Worm (Caenorhabditis elegans) whole organism, L1 larva: ENCODE measurements around the gene try-9.

Source experiments
- C16A3.4 ChIP-seq: fragments of 150-350 bp; optimal IDR thresholded peaks from 2 replicates; lab custom pipeline; 2014; ENCODE audit warnings: missing biosample characterization, missing genetic modification characterization
- Y116A8C.19 ChIP-seq: sonication (generic microtip); optimal IDR thresholded peaks from 2 replicates; lab custom pipeline; 2016; ENCODE audit warnings: missing compliant biosample characterization, missing genetic modification characterization, borderline replicate concordance
- alr-1 ChIP-seq: fragments of 200-800 bp; sonication (Bioruptor generic); optimal IDR thresholded peaks from 2 replicates; lab custom pipeline; 2018; ENCODE audit warnings: borderline replicate concordance, mild to moderate bottlenecking, missing genetic modification characterization, missing compliant biosample characterization
- ceh-63 ChIP-seq: fragments of 200-800 bp; sonication (Bioruptor generic); optimal IDR thresholded peaks from 2 replicates; lab custom pipeline; 2018; ENCODE audit warnings: mild to moderate bottlenecking, missing genetic modification characterization, missing compliant biosample characterization
- ceh-8 ChIP-seq: fragments of 200-800 bp; sonication (Bioruptor generic); optimal IDR thresholded peaks from 2 replicates; lab custom pipeline; 2018; ENCODE audit warnings: mild to moderate bottlenecking, missing genetic modification characterization, moderate library complexity, missing compliant biosample characterization
- ceh-82 ChIP-seq, 3 experiments: fragments of 150-350 bp in 1 of 3; sonication (generic microtip) in 2 of 3; optimal IDR thresholded peaks; 2 replicates each; lab custom pipeline; 2014 to 2017; ENCODE audit warnings: missing biosample characterization in 3 of 3, missing genetic modification characterization in 3 of 3
- ceh-88 ChIP-seq: fragments of 200-800 bp; sonication (Bioruptor generic); IDR thresholded peaks from 2 replicates; pipeline ENCODE4 v1.3.6; 2022; ENCODE audit warnings: missing genetic modification characterization, missing compliant biosample characterization
- dpl-1 ChIP-seq, 3 experiments: fragments of 150-350 bp in 2 of 3; sonication (generic microtip) in 1 of 3; optimal IDR thresholded peaks; 2 replicates each; lab custom pipeline; 2014 to 2017; ENCODE audit warnings: missing biosample characterization in 3 of 3, missing genetic modification characterization in 3 of 3, missing genetic modification reagents in 3 of 3
- dsc-1 ChIP-seq: sonication (generic microtip); optimal IDR thresholded peaks from 2 replicates; lab custom pipeline; 2016; ENCODE audit warnings: mild to moderate bottlenecking, missing genetic modification characterization, missing compliant biosample characterization
- efl-1 ChIP-seq, 4 experiments: fragments of 150-350 bp; optimal IDR thresholded peaks in 3 of 4; peaks in 1 of 4; 1 replicate in 1 of 4; 2 replicates in 3 of 4; lab custom pipeline; 2014; ENCODE audit warnings: missing biosample characterization in 2 of 4, missing genetic modification characterization in 2 of 4, missing genetic modification reagents in 2 of 4
- efl-3 ChIP-seq: fragments of 200-800 bp; sonication (Bioruptor generic); optimal IDR thresholded peaks from 2 replicates; lab custom pipeline; 2018; ENCODE audit warnings: mild to moderate bottlenecking, missing genetic modification characterization, missing compliant biosample characterization
- egl-13 ChIP-seq: sonication (generic microtip); optimal IDR thresholded peaks from 2 replicates; lab custom pipeline; 2016; ENCODE audit warnings: missing genotype, missing genetic modification reagents, missing genetic modification characterization, missing compliant biosample characterization
- elt-2 ChIP-seq: sonication (generic microtip); optimal IDR thresholded peaks from 2 replicates; lab custom pipeline; 2016; ENCODE audit warnings: missing genetic modification characterization, mild to moderate bottlenecking, inconsistent platforms, missing compliant biosample characterization, missing genetic modification reagents
- elt-3 ChIP-seq, 6 experiments: fragments of 150-350 bp in 1 of 6; sonication (generic microtip); optimal IDR thresholded peaks; 2 replicates each; lab custom pipeline; 2017 to 2018; ENCODE audit warnings: missing biosample characterization in 6 of 6, missing genetic modification characterization in 6 of 6, inconsistent platforms in 1 of 6
- ets-5 ChIP-seq: fragments of 200-800 bp; sonication (Bioruptor generic); IDR thresholded peaks from 2 replicates; pipeline ENCODE4 v1.3.6; 2022; ENCODE audit warnings: missing genetic modification characterization, missing compliant biosample characterization
- fkh-10 ChIP-seq: sonication (generic microtip); optimal IDR thresholded peaks from 2 replicates; lab custom pipeline; 2017; ENCODE audit warnings: missing biosample characterization, missing genetic modification reagents, missing genetic modification characterization
- fkh-4 ChIP-seq: sonication (generic microtip); optimal IDR thresholded peaks from 2 replicates; lab custom pipeline; 2016; ENCODE audit warnings: missing compliant biosample characterization, missing genetic modification characterization, borderline replicate concordance
- isw-1 ChIP-seq: fragments of 200-800 bp; sonication (Bioruptor generic); IDR thresholded peaks from 2 replicates; pipeline ENCODE4 v1.3.6; 2022; ENCODE audit warnings: missing genetic modification characterization, missing compliant biosample characterization
- jun-1 ChIP-seq: fragments of 150-350 bp; optimal IDR thresholded peaks from 2 replicates; lab custom pipeline; 2014; ENCODE audit warnings: missing biosample characterization, missing genetic modification reagents, missing genetic modification characterization
- lin-13 ChIP-seq: fragments of 150-350 bp; optimal IDR thresholded peaks from 2 replicates; lab custom pipeline; 2014; ENCODE audit warnings: missing biosample characterization, missing genetic modification reagents, missing genetic modification characterization
- lin-35 ChIP-seq, 2 experiments: fragments of 150-350 bp; optimal IDR thresholded peaks; 2 replicates each; lab custom pipeline; 2014; ENCODE audit warnings: missing biosample characterization in 2 of 2, missing genetic modification characterization in 2 of 2, missing genetic modification reagents in 2 of 2
- lin-39 ChIP-seq: fragments of 150-350 bp; optimal IDR thresholded peaks from 2 replicates; lab custom pipeline; 2014; ENCODE audit warnings: missing biosample characterization, missing genetic modification reagents, missing genetic modification characterization
- mab-9 ChIP-seq: fragments of 200-800 bp; sonication (Bioruptor generic); IDR thresholded peaks from 2 replicates; pipeline ENCODE4 v1.3.6; 2022; ENCODE audit warnings: missing genetic modification reagents, missing genetic modification characterization, missing compliant biosample characterization
- nhr-28 ChIP-seq: fragments of 150-350 bp; optimal IDR thresholded peaks from 2 replicates; lab custom pipeline; 2014; ENCODE audit warnings: missing biosample characterization, missing genetic modification characterization
- nhr-76 ChIP-seq: sonication (generic microtip); optimal IDR thresholded peaks from 2 replicates; lab custom pipeline; 2017; ENCODE audit warnings: missing biosample characterization, missing genetic modification characterization
- pqm-1 ChIP-seq: sonication (generic microtip); optimal IDR thresholded peaks from 3 replicates; lab custom pipeline; 2017; ENCODE audit warnings: missing biosample characterization, missing genetic modification characterization
- rnt-1 ChIP-seq: sonication (generic microtip); optimal IDR thresholded peaks from 2 replicates; lab custom pipeline; 2016; ENCODE audit warnings: mild to moderate bottlenecking, missing genetic modification characterization, moderate library complexity, missing compliant biosample characterization
- skn-1 ChIP-seq: fragments of 150-350 bp; optimal IDR thresholded peaks from 2 replicates; lab custom pipeline; 2014; ENCODE audit warnings: missing biosample characterization, missing genetic modification characterization
- snpc-4 ChIP-seq: fragments of 150-350 bp; optimal IDR thresholded peaks from 2 replicates; lab custom pipeline; 2014; ENCODE audit warnings: missing biosample characterization, missing genetic modification characterization
- sup-37 ChIP-seq: fragments of 200-800 bp; sonication (Bioruptor generic); optimal IDR thresholded peaks from 2 replicates; lab custom pipeline; 2018; ENCODE audit warnings: mild to moderate bottlenecking, missing genetic modification characterization, missing compliant biosample characterization
- swsn-7 ChIP-seq: sonication (generic microtip); optimal IDR thresholded peaks from 2 replicates; lab custom pipeline; 2016; ENCODE audit warnings: missing genetic modification characterization, missing compliant biosample characterization
- tbx-2 ChIP-seq: sonication (generic microtip); optimal IDR thresholded peaks from 2 replicates; lab custom pipeline; 2016; ENCODE audit warnings: missing genetic modification characterization, missing compliant biosample characterization
- unc-62 ChIP-seq: fragments of 150-350 bp; optimal IDR thresholded peaks from 2 replicates; lab custom pipeline; 2014; ENCODE audit warnings: missing biosample characterization, missing genetic modification reagents, missing genetic modification characterization
- unc-98 ChIP-seq: fragments of 200-800 bp; sonication (Bioruptor generic); IDR thresholded peaks from 2 replicates; pipeline ENCODE4 v1.3.6; 2022; ENCODE audit warnings: missing genetic modification characterization, missing compliant biosample characterization
- vab-15 ChIP-seq: sonication (generic microtip); optimal IDR thresholded peaks from 2 replicates; lab custom pipeline; 2017; ENCODE audit warnings: missing genotype, mild to moderate bottlenecking, missing genetic modification characterization, missing compliant biosample characterization
- zag-1 ChIP-seq: fragments of 150-350 bp; optimal IDR thresholded peaks from 2 replicates; lab custom pipeline; 2014; ENCODE audit warnings: missing biosample characterization, missing genetic modification characterization
- zip-4 ChIP-seq: fragments of 200-800 bp; sonication (Bioruptor generic); optimal IDR thresholded peaks from 2 replicates; lab custom pipeline; 2018; ENCODE audit warnings: mild to moderate bottlenecking, missing genetic modification characterization, moderate library complexity, missing compliant biosample characterization

try-9 gene

ce11 chrII:4334448-4334847, 33.6 kb upstream of the try-9 start, which contains the start of gene madf-3:
madf-3 (plus strand) TSS chrII:4334748.
- TF ChIP-seq lin-35 (GFP tag; optimal IDR thresholded peaks at IDR 0.05; lab: Kevin White, UChicago) (no peak), fkh-4 (tag; lab: Kevin White, UChicago) (no peak), mab-9 (GFP tag; lab: Robert Waterston, UW) (no peak), tbx-2 (no peak), nhr-76 (no peak), lin-13 (GFP tag; lab: Kevin White, UChicago) (no peak), ets-5 (GFP tag; lab: Robert Waterston, UW) (no peak), skn-1 (tag; lab: Kevin White, UChicago) (no peak), ceh-63 (GFP tag; lab: Kevin White, UChicago) (no peak), elt-3 (tag; optimal IDR thresholded peaks at IDR 0.05; lab: Kevin White, UChicago) (no peak), alr-1 (no peak), zag-1 (no peak), elt-2 (no peak), isw-1 (no peak), pqm-1 (tag; lab: Kevin White, UChicago) (no peak)

DNA sequence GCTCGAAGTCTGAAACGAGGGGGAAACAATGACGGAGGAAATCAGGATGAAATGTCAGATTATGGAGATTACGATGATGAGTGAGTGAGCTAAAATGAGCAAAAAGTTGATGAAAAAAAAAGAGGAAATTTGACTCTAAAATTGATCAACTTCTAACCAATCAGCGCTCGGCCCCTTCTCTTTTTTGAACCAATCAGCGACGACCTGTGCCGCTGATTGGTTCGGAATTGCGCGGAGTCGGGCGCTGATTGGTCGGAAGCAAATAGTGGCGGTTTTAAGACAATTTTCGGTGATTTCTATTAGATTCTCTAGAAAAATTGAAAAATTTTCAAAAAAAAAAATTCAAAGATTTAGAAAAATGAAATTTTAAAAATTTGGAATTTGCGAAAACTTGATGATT, 30.3 kb upstream of the try-9 start:
- TF ChIP-seq alr-1 = no peak
- no peak for TF ChIP-seq elt-3 (tag; optimal IDR thresholded peaks at IDR 0.05; lab: Kevin White, UChicago)
- TF ChIP-seq ceh-82 (tag; optimal IDR thresholded peaks at IDR 0.05; lab: Kevin White, UChicago) = no peak
- no peak for TF ChIP-seq lin-13 (GFP tag; lab: Kevin White, UChicago)
- no peak for TF ChIP-seq efl-1 (optimal IDR thresholded peaks at IDR 0.05; lab: Kevin White, UChicago)
- no peak for TF ChIP-seq efl-1 (GFP tag; optimal IDR thresholded peaks at IDR 0.05 in 1 of 2; lab: Kevin White, UChicago)
- TF ChIP-seq nhr-28 (tag; lab: Kevin White, UChicago) = no peak
- TF ChIP-seq unc-98 (GFP tag; lab: Robert Waterston, UW) = no peak

ce11 chrII:4339882-4340281, 28.1 kb upstream of the try-9 start, which contains the start of gene athp-2:
athp-2 (plus strand) TSS chrII:4340182.
- TF ChIP-seq fkh-4 (tag; lab: Kevin White, UChicago) (no peak), jun-1 (no peak), Y116A8C.19 (tag; lab: Kevin White, UChicago) (no peak), lin-39 (tag; lab: Kevin White, UChicago) (no peak), dsc-1 (tag; lab: Kevin White, UChicago) (no peak), fkh-10 (GFP tag; lab: Kevin White, UChicago) (no peak), egl-13 (tag; lab: Kevin White, UChicago) (no peak), efl-3 (no peak), zip-4 (no peak)

ce11 chrII:4341484-4341883, 26.5 kb upstream of the try-9 start:
- no peak for TF ChIP-seq unc-62
- no peak for TF ChIP-seq zag-1
- TF ChIP-seq vab-15 (tag; lab: Kevin White, UChicago) = no peak
- no peak for TF ChIP-seq sup-37
- no peak for TF ChIP-seq snpc-4 (tag; lab: Kevin White, UChicago)
- no peak for TF ChIP-seq dpl-1 (GFP tag; optimal IDR thresholded peaks at IDR 0.05; lab: Kevin White, UChicago)
- TF ChIP-seq swsn-7 = no peak
- TF ChIP-seq efl-3 = no peak
- no peak for TF ChIP-seq C16A3.4 (tag; lab: Kevin White, UChicago)
- no peak for TF ChIP-seq ceh-88 (GFP tag; lab: Robert Waterston, UW)
- TF ChIP-seq elt-2 = no peak
- no peak for TF ChIP-seq rnt-1
- TF ChIP-seq ceh-8 = no peak
